Fruit fly (Drosophila melanogaster) whole organism, embryonic: Measurements from ENCODE around the gene CG5265.

Experiments used
- CG15011 ChIP-seq: fragments of 200-800 bp; sonication (Bioruptor generic); optimal IDR thresholded peaks from 3 replicates; lab custom pipeline; 2018; ENCODE audit warnings: missing biosample characterization, mild to moderate bottlenecking, missing genetic modification characterization
- CG16779 ChIP-seq: fragments of 200-800 bp; sonication (Bioruptor generic); IDR thresholded peaks from 2 replicates; pipeline ENCODE4 v1.3.6; 2022; ENCODE audit warnings: missing biosample characterization, missing genetic modification characterization
- CG16815 ChIP-seq: fragments of 200-800 bp; sonication (Bioruptor generic); optimal IDR thresholded peaks from 3 replicates; lab custom pipeline; 2017; ENCODE audit warnings: missing biosample characterization, mild to moderate bottlenecking, missing genetic modification characterization
- Gug ChIP-seq: fragments of 200-800 bp; sonication (Bioruptor generic); IDR thresholded peaks from 4 replicates; pipeline ENCODE4 v1.3.6; 2022; ENCODE audit warnings: missing biosample characterization, missing genetic modification characterization
- bowl ChIP-seq: fragments of 200-800 bp; sonication (Bioruptor generic); IDR thresholded peaks from 2 replicates; pipeline ENCODE4 v1.3.6; 2022; ENCODE audit warnings: missing biosample characterization, missing genetic modification characterization
- emc ChIP-seq: fragments of 200-800 bp; sonication (Bioruptor generic); optimal IDR thresholded peaks from 2 replicates; lab custom pipeline; 2016; ENCODE audit warnings: missing biosample characterization, missing genetic modification characterization
- hkb ChIP-seq, 2 experiments: fragments of 200-800 bp in 1 of 2; fragments of >200 bp in 1 of 2; sonication (Bioruptor generic) in 1 of 2; IDR thresholded peaks in 1 of 2; optimal IDR thresholded peaks in 1 of 2; 2 replicates each; pipeline versions ENCODE4 v1.3.6 to Lab custom; 2017 to 2022; ENCODE audit warnings: missing biosample characterization in 1 of 2, missing genetic modification characterization in 1 of 2
- sens-2 ChIP-seq: fragments of 200-800 bp; sonication (Bioruptor generic); IDR thresholded peaks from 2 replicates; pipeline ENCODE4 v1.3.6; 2022; ENCODE audit warnings: missing biosample characterization, missing genetic modification characterization
- ssp ChIP-seq: fragments of 200-800 bp; sonication (Bioruptor generic); IDR thresholded peaks from 2 replicates; pipeline ENCODE4 v1.3.6; 2022; ENCODE audit warnings: missing biosample characterization, missing genetic modification characterization

DNA sequence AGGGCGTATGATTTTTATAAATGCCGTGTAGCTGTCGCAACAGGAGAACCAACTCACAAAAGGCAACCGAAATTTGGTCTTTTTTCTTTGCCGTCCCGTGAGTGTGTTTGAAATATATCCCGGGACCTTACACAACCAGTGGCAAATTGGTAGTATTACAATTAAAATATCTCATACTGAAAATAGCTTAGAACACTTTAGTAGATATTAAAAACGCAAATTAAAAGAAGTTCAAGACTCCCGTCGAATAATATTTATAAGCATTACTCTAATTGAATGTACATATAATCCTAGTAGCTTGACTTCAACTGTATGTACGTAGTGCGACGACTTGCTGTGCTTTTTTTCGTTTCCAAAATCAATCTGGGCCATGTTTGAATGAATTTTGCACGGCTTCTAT is 39.3 kb downstream of the CG5265 start:
- TF ChIP-seq CG16779 (GFP tag; lab: Robert Waterston, UW), result no peak
- no peak for TF ChIP-seq ssp (GFP tag; lab: Robert Waterston, UW)
- no peak for TF ChIP-seq CG16815 (GFP tag; lab: Kevin White, UChicago)
- no peak for TF ChIP-seq hkb (optimal IDR thresholded peaks at IDR 0.05; lab: Kevin White, UChicago)
- TF ChIP-seq hkb (GFP tag; IDR thresholded peaks at IDR 0.05; lab: Robert Waterston, UW), result no peak
- TF ChIP-seq emc (GFP tag; lab: Kevin White, UChicago), result no peak
- TF ChIP-seq sens-2 (GFP tag; lab: Robert Waterston, UW), result no peak
- TF ChIP-seq CG15011 (GFP tag; lab: Kevin White, UChicago), result no peak
- no peak for TF ChIP-seq bowl (GFP tag; lab: Robert Waterston, UW)
- TF ChIP-seq Gug (GFP tag; lab: Robert Waterston, UW), result no peak
